Fruit fly (Drosophila melanogaster) whole organism, adult: ENCODE data around the gene Hr4.
A peak's percentile ranks its signal among the peaks of the same experiment; 100 is the strongest.

ENCODE experiments used
- CG11617 ChIP-seq: fragments of 200-800 bp; sonication (Bioruptor generic); optimal IDR thresholded peaks from 2 replicates; lab custom pipeline; 2017; ENCODE audit warnings: mild to moderate bottlenecking, missing biosample characterization, missing genetic modification reagents, missing genetic modification characterization
- CG12768 ChIP-seq: fragments of 200-800 bp; sonication (Bioruptor generic); optimal IDR thresholded peaks from 2 replicates; lab custom pipeline; 2017; ENCODE audit warnings: missing biosample characterization, missing genetic modification characterization, mild to moderate bottlenecking, moderate library complexity, missing genetic modification reagents
- CG14711 ChIP-seq: fragments of 200-800 bp; sonication (Bioruptor generic); optimal IDR thresholded peaks from 2 replicates; lab custom pipeline; 2018; ENCODE audit warnings: missing biosample characterization, mild to moderate bottlenecking, missing genetic modification characterization, moderate library complexity
- CG1620 ChIP-seq: fragments of 200-800 bp; sonication (Bioruptor generic); optimal IDR thresholded peaks from 2 replicates; lab custom pipeline; 2016; ENCODE audit warnings: missing biosample characterization, missing genetic modification characterization
- CG33017 ChIP-seq: fragments of 200-800 bp; sonication (Bioruptor generic); optimal IDR thresholded peaks from 2 replicates; lab custom pipeline; 2018; ENCODE audit warnings: missing biosample characterization, mild to moderate bottlenecking, missing genetic modification characterization, moderate library complexity
- CG5204 ChIP-seq: fragments of 200-800 bp; sonication (Bioruptor generic); optimal IDR thresholded peaks from 2 replicates; lab custom pipeline; 2016; ENCODE audit warnings: missing biosample characterization, missing genetic modification characterization
- CG7045 ChIP-seq: fragments of 200-800 bp; sonication (Bioruptor generic); optimal IDR thresholded peaks from 2 replicates; lab custom pipeline; 2017; ENCODE audit warnings: missing biosample characterization, mild to moderate bottlenecking, missing genetic modification characterization
- CG7101 ChIP-seq: fragments of 200-800 bp; sonication (Bioruptor generic); optimal IDR thresholded peaks from 2 replicates; lab custom pipeline; 2018; ENCODE audit warnings: missing biosample characterization, mild to moderate bottlenecking, missing genetic modification characterization, moderate library complexity
- Clk ChIP-seq: fragments of 200-800 bp; sonication (Bioruptor generic); optimal IDR thresholded peaks from 2 replicates; lab custom pipeline; 2017; ENCODE audit warnings: missing biosample characterization, missing genetic modification characterization
- Crg-1 ChIP-seq: fragments of 200-800 bp; sonication (Bioruptor generic); optimal IDR thresholded peaks from 2 replicates; lab custom pipeline; 2016; ENCODE audit warnings: missing biosample characterization, missing genetic modification characterization
- Hr96 ChIP-seq: fragments of 200-800 bp; sonication (Bioruptor generic); optimal IDR thresholded peaks from 2 replicates; lab custom pipeline; 2016; ENCODE audit warnings: missing biosample characterization, missing genetic modification characterization
- Mnt ChIP-seq: fragments of 200-800 bp; sonication (Bioruptor generic); optimal IDR thresholded peaks from 2 replicates; lab custom pipeline; 2016; ENCODE audit warnings: missing biosample characterization, mild to moderate bottlenecking, missing genetic modification characterization
- bab1 ChIP-seq: fragments of 200-800 bp; sonication (Bioruptor generic); optimal IDR thresholded peaks from 3 replicates; lab custom pipeline; 2019; ENCODE audit warnings: missing biosample characterization, mild to moderate bottlenecking, missing genetic modification characterization, moderate library complexity
- cic ChIP-seq: fragments of 200-800 bp; sonication (Bioruptor generic); optimal IDR thresholded peaks from 2 replicates; lab custom pipeline; 2017; ENCODE audit warnings: missing biosample characterization, mild to moderate bottlenecking, missing genetic modification characterization, moderate library complexity
- cnc ChIP-seq, 2 experiments: fragments of >200 bp; optimal IDR thresholded peaks; 2 replicates each; lab custom pipeline; 2017
- kay ChIP-seq: fragments of 200-800 bp; sonication (Bioruptor generic); peaks from one replicate; lab custom pipeline; 2016; ENCODE audit warnings: missing biosample characterization, missing genetic modification characterization, borderline replicate concordance
- ovo ChIP-seq: fragments of 200-800 bp; sonication (Bioruptor generic); optimal IDR thresholded peaks from 2 replicates; lab custom pipeline; 2016; ENCODE audit warnings: missing biosample characterization, missing genetic modification characterization
- pad ChIP-seq: fragments of 200-800 bp; sonication (Bioruptor generic); optimal IDR thresholded peaks from 3 replicates; lab custom pipeline; 2017; ENCODE audit warnings: missing biosample characterization, missing genetic modification characterization, mild to moderate bottlenecking, moderate library complexity, missing genetic modification reagents
- tj ChIP-seq: fragments of 200-800 bp; sonication (Bioruptor generic); optimal IDR thresholded peaks from 3 replicates; lab custom pipeline; 2017; ENCODE audit warnings: missing biosample characterization, mild to moderate bottlenecking, missing genetic modification characterization, moderate library complexity
- toe ChIP-seq: fragments of 200-800 bp; sonication (Bioruptor generic); optimal IDR thresholded peaks from 2 replicates; lab custom pipeline; 2016; ENCODE audit warnings: missing biosample characterization, missing genetic modification characterization

The Hr4 gene

DNA sequence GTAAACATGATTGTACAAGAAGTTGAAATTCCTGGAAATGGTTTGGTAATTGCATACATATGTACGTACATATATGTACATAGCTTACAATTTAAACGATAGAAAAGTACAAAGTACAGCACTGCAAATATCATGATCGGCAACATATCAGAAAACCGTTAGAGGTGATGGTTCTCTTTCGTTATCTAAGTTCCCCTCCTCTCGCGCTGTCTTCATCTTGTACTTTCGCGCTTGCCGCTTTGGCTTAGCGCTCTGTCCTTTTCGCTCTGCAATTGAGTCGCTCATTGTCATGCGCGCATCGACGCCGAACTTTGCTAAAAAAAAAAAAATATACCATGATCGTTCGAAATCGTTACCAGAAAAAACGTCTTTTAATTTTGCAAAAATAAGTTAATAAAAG lies 37.8 kb upstream of the Hr4 start:
- TF ChIP-seq CG5204 (GFP tag; lab: Kevin White, UChicago) (no peak), CG12768 (GFP tag; lab: Kevin White, UChicago) (no peak), bab1 (GFP tag; lab: Kevin White, UChicago) (peak; percentile 0), toe (GFP tag; lab: Kevin White, UChicago) (no peak), Clk (GFP tag; lab: Kevin White, UChicago) (no peak), Mnt (no peak), CG1620 (GFP tag; lab: Kevin White, UChicago) (no peak), CG11617 (GFP tag; lab: Kevin White, UChicago) (no peak), CG33017 (no peak), Crg-1 (GFP tag; lab: Kevin White, UChicago) (no peak), cic (GFP tag; lab: Kevin White, UChicago) (no peak), ovo (peak; percentile 61), tj (GFP tag; lab: Kevin White, UChicago) (no peak), kay (GFP tag; lab: Kevin White, UChicago) (no peak), pad (GFP tag; lab: Kevin White, UChicago) (peak; percentile 97), CG7101 (tag; lab: Kevin White, UChicago) (no peak), cnc (optimal IDR thresholded peaks at IDR 0.05; lab: Kevin White, UChicago) (no peak), CG14711 (tag; lab: Kevin White, UChicago) (no peak), CG7045 (GFP tag; lab: Kevin White, UChicago) (no peak), Hr96 (GFP tag; lab: Kevin White, UChicago) (no peak)

DNA sequence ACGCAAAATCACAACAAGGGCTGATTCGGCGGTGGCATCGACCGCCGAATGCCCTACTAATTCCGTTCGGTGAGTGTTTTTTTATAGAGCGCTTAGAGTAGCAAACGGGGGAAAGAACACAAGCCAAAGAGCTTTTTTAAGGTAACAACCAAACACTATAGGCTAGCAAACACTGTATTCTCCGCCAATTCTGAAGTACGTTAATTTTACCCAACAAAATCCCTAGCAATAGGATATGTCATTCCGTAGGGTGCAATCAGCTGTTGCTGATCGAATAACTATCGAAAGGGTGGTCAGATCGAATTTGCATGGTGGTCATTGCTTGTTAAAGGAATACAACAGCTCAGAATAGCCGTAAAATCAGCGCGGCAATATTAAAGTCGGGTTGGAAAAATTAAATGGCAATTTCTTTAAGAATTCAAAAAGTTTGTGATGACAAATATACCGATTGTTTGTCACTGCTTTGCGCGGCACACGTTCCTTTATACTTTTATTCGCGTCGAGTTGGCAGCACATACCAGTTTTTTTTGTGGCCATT lies 33.9 kb upstream of the Hr4 start, which contains the start of gene mip130:
Gene mip130, plus strand, starts transcription at position 513 of the 538 bp plus-strand sequence.
- TF ChIP-seq CG7045 (GFP tag; lab: Kevin White, UChicago) (peak; percentile 17), Crg-1 (GFP tag; lab: Kevin White, UChicago) (peak; percentile 55), pad (GFP tag; lab: Kevin White, UChicago) (peak; percentile 46), kay (GFP tag; lab: Kevin White, UChicago) (no peak), ovo (peak; percentile 46), CG11617 (GFP tag; lab: Kevin White, UChicago) (peak; percentile 81), cnc (optimal IDR thresholded peaks at IDR 0.05; lab: Kevin White, UChicago) (no peak), CG12768 (GFP tag; lab: Kevin White, UChicago) (peak; percentile 75), toe (GFP tag; lab: Kevin White, UChicago) (peak; percentile 51), Hr96 (GFP tag; lab: Kevin White, UChicago) (peak; percentile 78), CG33017 (peak; percentile 42), Mnt (peak; percentile 67), CG7101 (tag; lab: Kevin White, UChicago) (peak; percentile 83), bab1 (GFP tag; lab: Kevin White, UChicago) (peak; percentile 79), CG5204 (GFP tag; lab: Kevin White, UChicago) (peak; percentile 25), tj (GFP tag; lab: Kevin White, UChicago) (peak; percentile 57), cic (GFP tag; lab: Kevin White, UChicago) (no peak), CG14711 (tag; lab: Kevin White, UChicago) (peak; percentile 70), Clk (GFP tag; lab: Kevin White, UChicago) (no peak), CG1620 (GFP tag; lab: Kevin White, UChicago) (peak; percentile 50)

DNA sequence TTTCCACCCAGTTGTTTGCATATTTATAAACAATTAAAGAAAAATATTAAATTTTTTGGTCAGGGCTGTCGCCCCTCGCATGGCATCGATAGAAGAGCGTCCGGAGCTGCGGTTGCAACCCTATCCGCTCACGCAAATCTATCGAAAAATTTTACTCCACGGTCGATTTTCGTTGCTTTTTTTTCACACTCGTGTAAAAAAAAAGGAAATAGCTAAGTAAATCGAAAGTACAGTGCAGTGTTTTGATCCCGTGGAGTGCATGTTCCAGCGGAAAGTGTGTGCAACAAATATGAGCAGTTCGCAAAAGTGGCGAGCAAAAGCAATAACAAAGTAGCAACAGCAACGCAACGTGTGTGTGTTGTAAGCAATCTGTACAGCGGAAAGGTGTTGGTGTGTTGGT lies 33.0 kb upstream of the Hr4 start, which contains the start of the genes Edem1 and Rbcn-3B:
Gene Edem1, minus strand, starts transcription at position 71 of the 400 bp plus-strand sequence.
Gene Rbcn-3B, plus strand, starts transcription at position 164 of the 400 bp plus-strand sequence.
- TF ChIP-seq Crg-1 (GFP tag; lab: Kevin White, UChicago) (no peak), CG33017 (no peak), CG11617 (GFP tag; lab: Kevin White, UChicago) (no peak), Mnt (peak; percentile 70), cic (GFP tag; lab: Kevin White, UChicago) (no peak), Hr96 (GFP tag; lab: Kevin White, UChicago) (no peak), CG14711 (tag; lab: Kevin White, UChicago) (peak; percentile 97), cnc (optimal IDR thresholded peaks at IDR 0.05; lab: Kevin White, UChicago) (no peak), ovo (no peak), CG5204 (GFP tag; lab: Kevin White, UChicago) (no peak), Clk (GFP tag; lab: Kevin White, UChicago) (no peak), CG12768 (GFP tag; lab: Kevin White, UChicago) (peak; percentile 7), tj (GFP tag; lab: Kevin White, UChicago) (no peak), CG7101 (tag; lab: Kevin White, UChicago) (no peak), toe (GFP tag; lab: Kevin White, UChicago) (no peak), kay (GFP tag; lab: Kevin White, UChicago) (no peak), CG7045 (GFP tag; lab: Kevin White, UChicago) (no peak), bab1 (GFP tag; lab: Kevin White, UChicago) (peak; percentile 48), CG1620 (GFP tag; lab: Kevin White, UChicago) (no peak), pad (GFP tag; lab: Kevin White, UChicago) (no peak)

DNA sequence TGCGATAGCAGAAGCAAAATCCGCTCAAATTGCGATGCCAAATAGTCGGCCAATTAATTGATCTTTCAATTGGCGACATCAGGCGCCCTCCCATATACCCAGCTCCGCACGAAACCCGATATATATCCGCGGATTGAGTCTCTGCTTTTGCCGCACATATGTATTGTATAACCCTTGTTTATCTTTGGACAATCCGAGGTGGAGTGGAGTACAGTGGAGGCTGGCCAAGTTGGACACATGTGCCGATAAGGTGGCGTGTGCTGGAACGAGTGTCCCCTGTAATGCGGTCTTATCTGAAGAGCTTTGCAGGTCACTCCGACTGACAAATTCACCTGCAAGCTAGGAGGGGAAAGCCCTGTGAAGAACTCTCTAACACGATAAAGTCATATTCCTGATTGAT lies 32.2 kb upstream of the Hr4 start:
- TF ChIP-seq CG11617 (GFP tag; lab: Kevin White, UChicago) (no peak), Mnt (peak; percentile 28), cic (GFP tag; lab: Kevin White, UChicago) (peak; percentile 20), Clk (GFP tag; lab: Kevin White, UChicago) (no peak), CG5204 (GFP tag; lab: Kevin White, UChicago) (no peak), Crg-1 (GFP tag; lab: Kevin White, UChicago) (no peak), CG7101 (tag; lab: Kevin White, UChicago) (no peak), kay (GFP tag; lab: Kevin White, UChicago) (no peak), pad (GFP tag; lab: Kevin White, UChicago) (peak; percentile 23), CG1620 (GFP tag; lab: Kevin White, UChicago) (no peak), ovo (no peak), CG14711 (tag; lab: Kevin White, UChicago) (no peak), tj (GFP tag; lab: Kevin White, UChicago) (no peak), CG7045 (GFP tag; lab: Kevin White, UChicago) (no peak), Hr96 (GFP tag; lab: Kevin White, UChicago) (no peak), CG12768 (GFP tag; lab: Kevin White, UChicago) (no peak), CG33017 (no peak), cnc (optimal IDR thresholded peaks at IDR 0.05; lab: Kevin White, UChicago) (no peak), toe (GFP tag; lab: Kevin White, UChicago) (no peak), bab1 (GFP tag; lab: Kevin White, UChicago) (no peak)
